Worm (Caenorhabditis elegans): ENCODE data around the gene hsp-16.2.

The hsp-16.2 gene

ce11 chrV:1804645-1805559, at the start of gene hsp-16.2, which contains the start of gene hsp-16.41:
hsp-16.2 (minus strand) TSS chrV:1804957.
hsp-16.41 (plus strand) TSS chrV:1805178.
- peak; percentile 63 for TF ChIP-seq unc-55 (GFP tag; optimal IDR thresholded peaks at IDR 0.05)
- no peak for TF ChIP-seq mbf-1 (tag; optimal IDR thresholded peaks at IDR 0.05)
- peak; percentile 74 for TF ChIP-seq sma-9 (GFP tag; optimal IDR thresholded peaks at IDR 0.05)
- no peak for TF ChIP-seq sma-9 (tag; optimal IDR thresholded peaks at IDR 0.05)
- TF ChIP-seq F13H6.1 (tag; optimal IDR thresholded peaks at IDR 0.05) = peak; percentile 65
- TF ChIP-seq C34F6.9 (tag; optimal IDR thresholded peaks at IDR 0.05) = peak; percentile 61
- TF ChIP-seq blmp-1 (tag; optimal IDR thresholded peaks at IDR 0.05; ENCODE audit: insufficient read depth) = no peak
- peak; percentile 52 for TF ChIP-seq sem-4 (tag; optimal IDR thresholded peaks at IDR 0.05)
- TF ChIP-seq ceh-82 (tag; optimal IDR thresholded peaks at IDR 0.05) = no peak
- no peak for TF ChIP-seq dmd-4 (tag; optimal IDR thresholded peaks at IDR 0.05)
- TF ChIP-seq crh-2 (tag; optimal IDR thresholded peaks at IDR 0.05) = peak; percentile 65
- TF ChIP-seq ztf-4 (tag; optimal IDR thresholded peaks at IDR 0.05) = peak; percentile 57
- peak; percentile 40 for TF ChIP-seq nhr-129 (tag; optimal IDR thresholded peaks at IDR 0.05)
- peak; percentile 21 for TF ChIP-seq lin-13 (GFP tag; optimal IDR thresholded peaks at IDR 0.05)
- TF ChIP-seq fos-1 (tag; optimal IDR thresholded peaks at IDR 0.05) = peak; percentile 37
- peak; percentile 97 for TF ChIP-seq ama-1 (optimal IDR thresholded peaks at IDR 0.05)
- peak in 1 of 2 experiments; percentile 72 for TF ChIP-seq lsy-2 (tag; optimal IDR thresholded peaks at IDR 0.05)

DNA sequence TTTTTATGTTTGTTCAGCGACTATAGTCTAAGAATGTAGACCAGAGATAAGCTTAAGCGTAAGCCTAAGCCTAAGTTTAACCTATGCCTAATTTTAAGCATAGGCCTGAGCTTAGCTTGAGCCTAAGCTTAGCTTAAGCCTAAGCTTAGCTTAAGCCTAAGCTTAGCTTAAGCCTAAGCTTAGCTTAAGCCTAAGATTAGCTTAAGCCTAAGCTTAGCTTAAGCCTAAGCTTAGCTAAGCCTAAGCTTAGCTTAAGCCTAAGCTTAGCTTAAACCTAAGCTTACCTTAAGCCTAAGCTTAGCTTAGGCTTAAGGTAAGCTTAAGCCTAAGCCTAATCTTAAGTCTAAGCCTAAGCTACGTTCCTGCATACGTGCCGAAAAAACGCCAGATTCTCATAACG, 43.8 kb upstream of the hsp-16.2 start:
- TF ChIP-seq nhr-11 (tag; optimal IDR thresholded peaks at IDR 0.05) (no peak), R02D3.7 (tag; optimal IDR thresholded peaks at IDR 0.05) (no peak), unc-62 (GFP tag; optimal IDR thresholded peaks at IDR 0.05) (no peak)

DNA sequence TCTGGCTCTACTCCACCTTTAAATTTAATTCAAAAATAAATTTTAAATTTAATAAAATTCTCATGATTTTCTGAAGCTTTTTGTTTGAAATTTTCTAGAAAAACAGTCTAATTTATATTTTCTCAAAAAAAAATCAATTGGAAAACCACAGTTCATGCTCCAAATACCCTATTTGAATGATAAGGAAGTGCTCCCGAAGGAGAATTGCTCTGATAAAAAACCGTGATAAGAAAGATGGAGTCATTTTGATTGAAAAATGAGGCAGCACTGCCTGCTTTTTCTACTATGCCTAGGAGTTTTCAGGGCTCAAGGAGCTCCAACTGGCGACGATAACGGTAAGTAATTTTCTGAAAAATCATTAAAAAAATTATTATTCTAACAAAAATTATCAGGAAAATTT, 41.2 kb upstream of the hsp-16.2 start, which contains the start of gene T10B5.7:
TSS of gene T10B5.7 (plus strand) at position 225 of the 400 bp plus-strand sequence.
- no peak for TF ChIP-seq snpc-4 (tag; optimal IDR thresholded peaks at IDR 0.05)
- TF ChIP-seq fos-1 (tag; optimal IDR thresholded peaks at IDR 0.05) = peak; percentile 86
- TF ChIP-seq mab-5 (tag; optimal IDR thresholded peaks at IDR 0.05) = no peak
- no peak for TF ChIP-seq ztf-4 (tag; optimal IDR thresholded peaks at IDR 0.05)
- no peak for TF ChIP-seq sem-4 (tag; optimal IDR thresholded peaks at IDR 0.05)

- TF ChIP-seq mab-5 (tag; optimal IDR thresholded peaks at IDR 0.05) = no peak
- no peak for TF ChIP-seq mbf-1 (tag; optimal IDR thresholded peaks at IDR 0.05)
Measured at ce11 chrV:1841744-1842143, 37.0 kb upstream of the hsp-16.2 start, which contains the start of gene T10B5.8. T10B5.8 (plus strand) TSS chrV:1842044.

ce11 chrV:1829973-1830372, 25.2 kb upstream of the hsp-16.2 start, which contains the start of gene Y32G9B.1:
Y32G9B.1 (minus strand) TSS chrV:1830073.
- TF ChIP-seq fos-1 (tag; optimal IDR thresholded peaks at IDR 0.05) = peak; percentile 0
- TF ChIP-seq nhr-21 (tag; optimal IDR thresholded peaks at IDR 0.05) = peak; percentile 3
- TF ChIP-seq alr-1 (tag; optimal IDR thresholded peaks at IDR 0.05) = no peak
- TF ChIP-seq blmp-1 (tag; optimal IDR thresholded peaks at IDR 0.05; ENCODE audit: insufficient read depth) = peak; percentile 30

- TF ChIP-seq nhr-12 (tag; optimal IDR thresholded peaks at IDR 0.05) (no peak), lin-13 (GFP tag; optimal IDR thresholded peaks at IDR 0.05) (no peak), blmp-1 (tag; optimal IDR thresholded peaks at IDR 0.05; ENCODE audit: insufficient read depth) (no peak), nhr-129 (tag; optimal IDR thresholded peaks at IDR 0.05) (no peak), crh-2 (tag; optimal IDR thresholded peaks at IDR 0.05) (no peak), nhr-6 (tag; optimal IDR thresholded peaks at IDR 0.05) (no peak), ama-1 (optimal IDR thresholded peaks at IDR 0.05) (no peak), R02D3.7 (tag; optimal IDR thresholded peaks at IDR 0.05) (no peak)
Measured at ce11 chrV:1824528-1824927, 19.8 kb upstream of the hsp-16.2 start.

DNA sequence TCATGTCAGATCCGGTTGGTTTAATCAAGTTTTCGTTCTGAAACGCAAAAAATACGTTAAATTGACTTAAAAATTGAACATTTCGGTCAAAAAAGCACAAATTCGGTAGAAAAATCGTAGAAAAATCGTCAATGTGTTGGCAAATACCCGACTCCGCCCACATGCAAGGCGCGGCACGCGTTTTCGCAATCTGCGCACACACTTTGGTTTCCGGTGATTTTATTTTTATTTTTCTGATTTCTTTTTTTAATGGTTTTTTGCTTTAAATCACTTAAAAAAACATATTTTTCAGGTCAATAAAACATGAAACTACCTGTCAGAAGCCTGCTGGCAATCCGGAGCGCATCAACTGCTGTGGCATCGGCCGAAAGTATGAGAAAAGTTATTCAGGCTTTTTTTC, 16.5 kb upstream of the hsp-16.2 start, which contains the start of the genes gly-7 and mrpl-39:
TSS of gene gly-7 (minus strand) at position 37 of the 400 bp plus-strand sequence.
TSS of gene mrpl-39 (plus strand) at position 293 of the 400 bp plus-strand sequence.
- TF ChIP-seq ztf-4 (tag; optimal IDR thresholded peaks at IDR 0.05) (no peak), snpc-4 (tag; optimal IDR thresholded peaks at IDR 0.05) (no peak), C34F6.9 (tag; optimal IDR thresholded peaks at IDR 0.05) (peak; percentile 23), gmeb-1 (tag; optimal IDR thresholded peaks at IDR 0.05) (peak; percentile 56), nhr-25 (tag; optimal IDR thresholded peaks at IDR 0.05) (no peak), sma-3 (GFP tag; optimal IDR thresholded peaks at IDR 0.05) (peak; percentile 23), lsy-2 (tag; optimal IDR thresholded peaks at IDR 0.05) (peak in 1 of 2 experiments; percentile 35), fos-1 (tag; optimal IDR thresholded peaks at IDR 0.05) (no peak), crh-2 (tag; optimal IDR thresholded peaks at IDR 0.05) (peak; percentile 34), lin-11 (tag; optimal IDR thresholded peaks at IDR 0.05) (peak; percentile 48), F13H6.1 (tag; optimal IDR thresholded peaks at IDR 0.05) (peak; percentile 10), unc-55 (GFP tag; optimal IDR thresholded peaks at IDR 0.05) (peak; percentile 45), nhr-129 (tag; optimal IDR thresholded peaks at IDR 0.05) (peak; percentile 30)

All from whole organism, L2 larva.